Worm (Caenorhabditis elegans) whole organism, L4 larva: ENCODE data around the gene C47E12.14.

Source experiments
- D1046.2 ChIP-seq: fragments of 200-800 bp; sonication (Bioruptor generic); IDR thresholded peaks from 2 replicates; pipeline ENCODE4 v1.3.6; 2022; ENCODE audit warnings: missing genetic modification characterization, missing compliant biosample characterization
- F37D6.2 ChIP-seq: sonication (generic microtip); optimal IDR thresholded peaks from 2 replicates; lab custom pipeline; 2016; ENCODE audit warnings: mild to moderate bottlenecking, missing genetic modification characterization, missing compliant biosample characterization
- F49E8.2 ChIP-seq: sonication (generic microtip); optimal IDR thresholded peaks from 2 replicates; lab custom pipeline; 2016; ENCODE audit warnings: missing compliant biosample characterization, mild to moderate bottlenecking, missing genetic modification characterization, borderline replicate concordance
- T20F7.1 ChIP-seq: fragments of 200-800 bp; sonication (Bioruptor generic); optimal IDR thresholded peaks from 2 replicates; lab custom pipeline; 2018; ENCODE audit warnings: mild to moderate bottlenecking, missing genetic modification characterization, missing compliant biosample characterization
- ZK546.5 ChIP-seq, 2 experiments: sonication (generic microtip); optimal IDR thresholded peaks; 2 replicates each; lab custom pipeline; 2017; ENCODE audit warnings: missing biosample characterization in 2 of 2, missing genetic modification characterization in 2 of 2
- aly-2 ChIP-seq: sonication (generic microtip); optimal IDR thresholded peaks from 2 replicates; lab custom pipeline; 2018; ENCODE audit warnings: missing biosample characterization, missing genetic modification characterization
- attf-4 ChIP-seq: sonication (generic microtip); optimal IDR thresholded peaks from 3 replicates; lab custom pipeline; 2017; ENCODE audit warnings: missing biosample characterization, missing genetic modification characterization
- ceh-20 ChIP-seq: fragments of 200-800 bp; sonication (Bioruptor generic); IDR thresholded peaks from 2 replicates; pipeline ENCODE4 v1.3.6; 2022; ENCODE audit warnings: missing genetic modification reagents, missing genetic modification characterization, missing compliant biosample characterization
- ceh-28 ChIP-seq: fragments of 150-350 bp; optimal IDR thresholded peaks from 2 replicates; lab custom pipeline; 2014; ENCODE audit warnings: missing biosample characterization, missing genetic modification reagents, missing genetic modification characterization
- ceh-32 ChIP-seq: sonication (generic microtip); optimal IDR thresholded peaks from 2 replicates; lab custom pipeline; 2016; ENCODE audit warnings: mild to moderate bottlenecking, missing genetic modification characterization, missing compliant biosample characterization; ENCODE audit not compliant: poor library complexity
- ceh-62 ChIP-seq: sonication (generic microtip); optimal IDR thresholded peaks from 2 replicates; lab custom pipeline; 2017; ENCODE audit warnings: missing biosample characterization, missing genetic modification characterization
- ces-1 ChIP-seq: fragments of 150-350 bp; sonication (generic microtip); optimal IDR thresholded peaks from 4 replicates; lab custom pipeline; 2014; ENCODE audit warnings: missing biosample characterization, missing genetic modification reagents, missing genetic modification characterization
- cey-2 ChIP-seq: sonication (generic microtip); optimal IDR thresholded peaks from 3 replicates; lab custom pipeline; 2017; ENCODE audit warnings: missing genetic modification characterization, mild to moderate bottlenecking, missing compliant biosample characterization, antibody characterized with exemption, borderline replicate concordance; ENCODE audit not compliant: insufficient read depth
- ctbp-1 ChIP-seq: fragments of 200-800 bp; sonication (Bioruptor generic); IDR thresholded peaks from 2 replicates; pipeline ENCODE4 v1.3.6; 2022; ENCODE audit warnings: missing genetic modification reagents, missing genetic modification characterization, missing compliant biosample characterization
- daf-12 ChIP-seq: fragments of 150-350 bp; optimal IDR thresholded peaks from 2 replicates; lab custom pipeline; 2014; ENCODE audit warnings: missing biosample characterization, missing genetic modification reagents, missing genetic modification characterization
- daf-19 ChIP-seq: fragments of 200-800 bp; sonication (Bioruptor generic); conservative IDR thresholded peaks from 2 replicates; pipeline ENCODE4 v1.3.6; 2022; ENCODE audit warnings: missing genetic modification characterization, missing compliant biosample characterization
- dmd-9 ChIP-seq: fragments of 200-800 bp; sonication (Bioruptor generic); IDR thresholded peaks from 2 replicates; pipeline ENCODE4 v1.3.6; 2022; ENCODE audit warnings: missing genetic modification reagents, missing genetic modification characterization, missing compliant biosample characterization
- duxl-1 ChIP-seq: sonication (generic microtip); optimal IDR thresholded peaks from 2 replicates; lab custom pipeline; 2016; ENCODE audit warnings: mild to moderate bottlenecking, missing genetic modification characterization, moderate library complexity, missing compliant biosample characterization; ENCODE audit not compliant: poor library complexity
- egl-27 ChIP-seq: sonication (generic microtip); optimal IDR thresholded peaks from 3 replicates; lab custom pipeline; 2017; ENCODE audit warnings: missing biosample characterization, missing genetic modification reagents, missing genetic modification characterization
- egl-43 ChIP-seq: fragments of 200-800 bp; sonication (Bioruptor generic); IDR thresholded peaks from 2 replicates; pipeline ENCODE4 v1.3.6; 2022; ENCODE audit warnings: missing genetic modification reagents, missing genetic modification characterization, missing compliant biosample characterization
- fos-1 ChIP-seq: fragments of 150-350 bp; optimal IDR thresholded peaks from 2 replicates; lab custom pipeline; 2014; ENCODE audit warnings: missing biosample characterization, missing genetic modification characterization
- gei-8 ChIP-seq: fragments of 200-800 bp; sonication (Bioruptor generic); optimal IDR thresholded peaks from 2 replicates; lab custom pipeline; 2018; ENCODE audit warnings: mild to moderate bottlenecking, missing genetic modification characterization, missing compliant biosample characterization
- hlh-30 ChIP-seq: sonication (generic microtip); optimal IDR thresholded peaks from 2 replicates; lab custom pipeline; 2017; ENCODE audit warnings: antibody characterized with exemption, mild to moderate bottlenecking, missing genetic modification characterization, missing compliant biosample characterization; ENCODE audit not compliant: insufficient read depth
- hmg-1.1 ChIP-seq: fragments of 200-800 bp; sonication (Bioruptor generic); IDR thresholded peaks from 2 replicates; pipeline ENCODE4 v1.3.6; 2022; ENCODE audit warnings: missing genetic modification reagents, missing genetic modification characterization, missing compliant biosample characterization
- jun-1 ChIP-seq: fragments of 150-350 bp; optimal IDR thresholded peaks from 2 replicates; lab custom pipeline; 2014; ENCODE audit warnings: missing biosample characterization, missing genetic modification reagents, missing genetic modification characterization
- lin-13 ChIP-seq: fragments of 150-350 bp; optimal IDR thresholded peaks from 2 replicates; lab custom pipeline; 2014; ENCODE audit warnings: missing biosample characterization, missing genetic modification reagents, missing genetic modification characterization
- lin-15B ChIP-seq: fragments of 150-350 bp; sonication (generic microtip); optimal IDR thresholded peaks from 3 replicates; lab custom pipeline; 2014; ENCODE audit warnings: missing biosample characterization, missing genetic modification characterization
- lin-29 ChIP-seq: fragments of 200-800 bp; sonication (Bioruptor generic); IDR thresholded peaks from 2 replicates; pipeline ENCODE4 v1.3.6; 2022; ENCODE audit warnings: missing genetic modification reagents, missing genetic modification characterization, missing compliant biosample characterization
- lin-39 ChIP-seq: fragments of 150-350 bp; optimal IDR thresholded peaks from 2 replicates; lab custom pipeline; 2014; ENCODE audit warnings: missing biosample characterization, missing genetic modification reagents, missing genetic modification characterization
- madf-5 ChIP-seq, 2 experiments: fragments of 200-800 bp; sonication (Bioruptor generic); IDR thresholded peaks; 2 replicates each; pipeline ENCODE4 v1.3.6; 2022; ENCODE audit warnings: missing compliant biosample characterization in 2 of 2, missing genetic modification characterization in 2 of 2
- mdl-1 ChIP-seq, 2 experiments: fragments of 150-350 bp in 1 of 2; sonication (generic microtip) in 1 of 2; optimal IDR thresholded peaks; 2 replicates each; lab custom pipeline; 2014 to 2017; ENCODE audit warnings: missing biosample characterization in 2 of 2, missing genetic modification characterization in 2 of 2
- mdt-29 ChIP-seq: fragments of 200-800 bp; sonication (Bioruptor generic); IDR thresholded peaks from 2 replicates; pipeline ENCODE4 v1.3.6; 2022; ENCODE audit warnings: missing genetic modification reagents, missing genetic modification characterization, missing compliant biosample characterization
- mep-1 ChIP-seq: fragments of 150-350 bp; sonication (generic microtip); optimal IDR thresholded peaks from 3 replicates; lab custom pipeline; 2014; ENCODE audit warnings: missing biosample characterization, missing genetic modification characterization
- mes-2 ChIP-seq: sonication (generic microtip); optimal IDR thresholded peaks from 2 replicates; lab custom pipeline; 2016; ENCODE audit warnings: missing genotype, mild to moderate bottlenecking, missing genetic modification characterization, missing compliant biosample characterization; ENCODE audit not compliant: poor library complexity, severe bottlenecking
- mxl-2 ChIP-seq: fragments of 200-800 bp; sonication (Bioruptor generic); conservative IDR thresholded peaks from 2 replicates; pipeline ENCODE4 v1.3.6; 2022; ENCODE audit warnings: missing genetic modification reagents, missing genetic modification characterization, missing compliant biosample characterization
- mxl-3 ChIP-seq: fragments of 200-800 bp; sonication (Bioruptor generic); optimal IDR thresholded peaks from 2 replicates; lab custom pipeline; 2018; ENCODE audit warnings: mild to moderate bottlenecking, missing genetic modification characterization, missing compliant biosample characterization
- nhr-10 ChIP-seq: fragments of 150-350 bp; optimal IDR thresholded peaks from 2 replicates; lab custom pipeline; 2014; ENCODE audit warnings: missing biosample characterization, missing genetic modification characterization
- nhr-102 ChIP-seq: sonication (generic microtip); optimal IDR thresholded peaks from 2 replicates; lab custom pipeline; 2016; ENCODE audit warnings: mild to moderate bottlenecking, missing genetic modification characterization, moderate library complexity, missing compliant biosample characterization
- nhr-237 ChIP-seq: sonication (generic microtip); optimal IDR thresholded peaks from 2 replicates; lab custom pipeline; 2017; ENCODE audit warnings: missing biosample characterization, missing genetic modification characterization
- nhr-41 ChIP-seq: fragments of 200-800 bp; sonication (Bioruptor generic); IDR thresholded peaks from 2 replicates; pipeline ENCODE4 v1.3.6; 2022; ENCODE audit warnings: missing genetic modification reagents, missing genetic modification characterization, missing compliant biosample characterization
- nhr-48 ChIP-seq: sonication (generic microtip); optimal IDR thresholded peaks from 2 replicates; lab custom pipeline; 2016; ENCODE audit warnings: mild to moderate bottlenecking, missing genetic modification characterization, missing compliant biosample characterization
- nhr-76 ChIP-seq: fragments of 150-350 bp; optimal IDR thresholded peaks from 2 replicates; lab custom pipeline; 2014; ENCODE audit warnings: missing biosample characterization, missing genetic modification characterization
- nhr-77 ChIP-seq: fragments of 150-350 bp; optimal IDR thresholded peaks from 2 replicates; lab custom pipeline; 2014; ENCODE audit warnings: missing biosample characterization, missing genetic modification characterization
- php-3 ChIP-seq: fragments of 200-800 bp; sonication (Bioruptor generic); IDR thresholded peaks from 2 replicates; pipeline ENCODE4 v1.3.6; 2022; ENCODE audit warnings: missing genetic modification reagents, missing genetic modification characterization, missing compliant biosample characterization
- rbr-2 ChIP-seq: sonication (generic microtip); optimal IDR thresholded peaks from 2 replicates; lab custom pipeline; 2016; ENCODE audit warnings: missing genotype, missing genetic modification characterization, missing compliant biosample characterization
- tag-97 ChIP-seq: fragments of 200-800 bp; sonication (Bioruptor generic); IDR thresholded peaks from 2 replicates; pipeline ENCODE4 v1.3.6; 2022; ENCODE audit warnings: missing genetic modification characterization, missing compliant biosample characterization
- tra-1 ChIP-seq: fragments of 200-800 bp; sonication (Bioruptor generic); IDR thresholded peaks from 2 replicates; pipeline ENCODE4 v1.3.6; 2022; ENCODE audit warnings: missing genetic modification reagents, missing genetic modification characterization, missing compliant biosample characterization
- unc-39 ChIP-seq: sonication (generic microtip); optimal IDR thresholded peaks from 2 replicates; lab custom pipeline; 2017; ENCODE audit warnings: missing biosample characterization, missing genetic modification characterization
- zfp-2 ChIP-seq: sonication (generic microtip); optimal IDR thresholded peaks from 2 replicates; lab custom pipeline; 2016; ENCODE audit warnings: mild to moderate bottlenecking, missing genetic modification characterization, missing compliant biosample characterization
- zfp-3 ChIP-seq: fragments of 200-800 bp; sonication (Bioruptor generic); conservative IDR thresholded peaks from 2 replicates; pipeline ENCODE4 v1.3.6; 2022; ENCODE audit warnings: missing genetic modification reagents, missing genetic modification characterization, missing compliant biosample characterization

Gene C47E12.14

DNA sequence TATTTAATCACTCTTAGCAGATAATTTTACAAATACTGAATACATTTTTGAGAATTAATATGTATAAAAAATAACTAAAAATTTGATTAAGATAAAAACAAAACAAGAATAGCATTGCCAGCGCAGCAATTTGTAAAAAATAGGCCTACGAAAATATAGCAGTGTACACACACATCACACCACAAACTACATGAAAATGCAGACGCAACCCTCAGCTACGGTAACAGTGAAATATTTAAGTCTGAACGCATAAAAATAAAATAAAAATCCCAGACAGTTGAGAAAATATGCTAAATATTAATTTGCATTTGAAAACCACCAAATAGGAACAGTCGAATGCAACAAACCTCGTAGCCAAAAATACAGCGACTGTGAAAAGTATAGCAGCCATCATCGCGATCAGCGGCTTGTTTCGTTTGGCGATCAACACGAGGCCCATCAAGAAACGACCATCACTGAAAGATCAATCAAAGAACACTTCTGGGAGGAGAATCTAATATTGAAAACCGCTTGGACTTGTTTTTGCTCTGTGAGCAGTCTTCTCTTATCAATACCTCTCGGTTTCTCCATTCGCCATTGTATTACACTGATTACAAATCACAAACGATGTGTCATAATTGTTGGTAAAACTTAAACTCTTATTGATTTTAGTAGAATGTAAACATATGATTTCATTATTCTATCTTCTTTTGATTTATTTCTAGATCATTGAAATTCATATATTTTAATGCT is 22.5 kb upstream of the C47E12.14 start, which contains the start of gene pyp-1 (continued):
- TF ChIP-seq jun-1 (no peak), daf-19 (GFP tag; lab: Robert Waterston, UW) (no peak), attf-4 (tag; lab: Kevin White, UChicago) (no peak), mxl-2 (GFP tag; lab: Robert Waterston, UW) (no peak), fos-1 (tag; lab: Kevin White, UChicago) (no peak), mxl-3 (GFP tag; lab: Kevin White, UChicago) (no peak), ceh-28 (tag; lab: Kevin White, UChicago) (no peak), aly-2 (no peak), mep-1 (tag; lab: Kevin White, UChicago) (peak; percentile 9), gei-8 (GFP tag; lab: Kevin White, UChicago) (no peak), F37D6.2 (tag; lab: Kevin White, UChicago) (no peak), mes-2 (tag; lab: Kevin White, UChicago) (peak; percentile 40), ctbp-1 (no peak), ZK546.5 (tag; optimal IDR thresholded peaks at IDR 0.05; lab: Kevin White, UChicago) (no peak), nhr-237 (tag; lab: Kevin White, UChicago) (no peak), tag-97 (no peak), D1046.2 (GFP tag; lab: Robert Waterston, UW) (no peak), mdt-29 (0 out of 2 replicates have a peak, but pooled peaks have one; percentile 12), madf-5 (GFP tag; IDR thresholded peaks at IDR 0.05; lab: Robert Waterston, UW) (no peak), mdl-1 (tag; optimal IDR thresholded peaks at IDR 0.05; lab: Kevin White, UChicago) (peak in 1 of 2 experiments; percentile 32), hlh-30 (tag; lab: Kevin White, UChicago) (peak; percentile 30), ceh-62 (tag; lab: Kevin White, UChicago) (no peak), php-3 (GFP tag; lab: Robert Waterston, UW) (no peak), nhr-76 (tag; lab: Kevin White, UChicago) (no peak), cey-2 (tag; lab: Kevin White, UChicago) (no peak), tra-1 (no peak), duxl-1 (tag; lab: Kevin White, UChicago) (no peak), zfp-2 (tag; lab: Kevin White, UChicago) (no peak), rbr-2 (no peak), daf-12 (tag; lab: Kevin White, UChicago) (no peak), dmd-9 (GFP tag; lab: Robert Waterston, UW) (no peak), egl-43 (no peak), lin-29 (GFP tag; lab: Robert Waterston, UW) (no peak), unc-39 (no peak), T20F7.1 (no peak), lin-15B (no peak), hmg-1.1 (no peak)

- TF ChIP-seq ceh-32 (no peak), ceh-20 (GFP tag; lab: Robert Waterston, UW) (0 out of 2 replicates have a peak, but pooled peaks have one; percentile 24), lin-13 (no peak), nhr-10 (tag; lab: Kevin White, UChicago) (no peak), egl-27 (tag; lab: Kevin White, UChicago) (no peak), zfp-2 (tag; lab: Kevin White, UChicago) (no peak), madf-5 (GFP tag; IDR thresholded peaks at IDR 0.05; lab: Robert Waterston, UW) (0 out of 4 replicates have a peak, but pooled peaks of 1 of the 2 experiments have one; percentile 27), nhr-102 (tag; lab: Kevin White, UChicago) (peak; percentile 77), nhr-48 (peak; percentile 53), lin-39 (tag; lab: Kevin White, UChicago) (no peak), F49E8.2 (tag; lab: Kevin White, UChicago) (no peak), ceh-62 (tag; lab: Kevin White, UChicago) (no peak), dmd-9 (GFP tag; lab: Robert Waterston, UW) (no peak), ces-1 (no peak), mxl-3 (GFP tag; lab: Kevin White, UChicago) (no peak), zfp-3 (GFP tag; lab: Robert Waterston, UW) (peak; percentile 92), nhr-77 (peak; percentile 19), mdt-29 (no peak), nhr-41 (GFP tag; lab: Robert Waterston, UW) (no peak)
These were observed 18.8 kb upstream of the C47E12.14 start, which contains the start of gene uba-1 for ce11 chrIV:9994895-9995394. uba-1 (minus strand) TSS chrIV:9994945.
